Fruit fly (Drosophila melanogaster) S2 (cell line): ENCODE data around the gene CG4770.

ENCODE experiments used
- CG8478 ChIP-seq: fragments of >200 bp; optimal IDR thresholded peaks from 2 replicates; lab custom pipeline; 2018
- CTCF ChIP-seq, 2 experiments: fragments of >200 bp; optimal IDR thresholded peaks; 2 replicates each; lab custom pipeline; 2018

DNA sequence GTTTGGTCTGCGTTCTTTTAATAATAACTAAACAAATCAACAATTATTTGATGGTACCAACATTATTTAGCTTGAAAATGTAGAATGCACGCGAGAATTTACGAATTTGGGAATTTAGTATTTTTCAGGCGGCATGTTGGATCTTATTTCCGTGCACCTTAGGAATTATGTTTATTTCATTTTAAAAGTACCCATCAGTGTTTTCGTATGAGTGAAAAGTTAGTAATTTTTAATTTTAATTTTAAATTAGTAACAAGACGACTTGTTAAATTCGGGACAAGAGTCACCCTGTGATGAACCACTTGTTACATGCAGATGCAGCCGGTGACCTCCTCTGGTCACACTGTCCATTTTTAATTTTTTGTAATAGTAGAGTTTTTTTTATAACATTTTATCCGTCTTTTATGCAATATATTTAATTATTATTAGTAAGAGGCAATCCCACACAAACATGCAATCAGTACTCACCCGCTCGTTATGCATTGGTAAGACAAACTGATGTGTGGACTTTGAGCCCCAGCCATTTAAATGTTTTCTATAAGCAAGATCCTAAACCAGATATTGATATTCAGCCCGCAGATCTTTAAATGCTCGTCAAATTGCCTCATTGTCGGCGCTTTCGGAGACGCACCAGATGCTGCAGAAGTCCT is 40.8 kb upstream of the CG4770 start, which contains the start of the genes CG17186 and Arc42:
- no peak for TF ChIP-seq CG8478 (lab: Kevin White, UChicago)
- TF ChIP-seq CTCF (optimal IDR thresholded peaks at IDR 0.05; lab: Kevin White, UChicago) = no peak
